Fruit fly (Drosophila melanogaster) whole organism, adult: ENCODE data around the gene ppl.

ENCODE experiments used
- CG11617 ChIP-seq: fragments of 200-800 bp; sonication (Bioruptor generic); optimal IDR thresholded peaks from 2 replicates; lab custom pipeline; 2017; ENCODE audit warnings: mild to moderate bottlenecking, missing biosample characterization, missing genetic modification reagents, missing genetic modification characterization
- CG12768 ChIP-seq: fragments of 200-800 bp; sonication (Bioruptor generic); optimal IDR thresholded peaks from 2 replicates; lab custom pipeline; 2017; ENCODE audit warnings: missing biosample characterization, missing genetic modification characterization, mild to moderate bottlenecking, moderate library complexity, missing genetic modification reagents
- CG14711 ChIP-seq: fragments of 200-800 bp; sonication (Bioruptor generic); optimal IDR thresholded peaks from 2 replicates; lab custom pipeline; 2018; ENCODE audit warnings: missing biosample characterization, mild to moderate bottlenecking, missing genetic modification characterization, moderate library complexity
- CG1620 ChIP-seq: fragments of 200-800 bp; sonication (Bioruptor generic); optimal IDR thresholded peaks from 2 replicates; lab custom pipeline; 2016; ENCODE audit warnings: missing biosample characterization, missing genetic modification characterization
- CG33017 ChIP-seq: fragments of 200-800 bp; sonication (Bioruptor generic); optimal IDR thresholded peaks from 2 replicates; lab custom pipeline; 2018; ENCODE audit warnings: missing biosample characterization, mild to moderate bottlenecking, missing genetic modification characterization, moderate library complexity
- CG5204 ChIP-seq: fragments of 200-800 bp; sonication (Bioruptor generic); optimal IDR thresholded peaks from 2 replicates; lab custom pipeline; 2016; ENCODE audit warnings: missing biosample characterization, missing genetic modification characterization
- CG7045 ChIP-seq: fragments of 200-800 bp; sonication (Bioruptor generic); optimal IDR thresholded peaks from 2 replicates; lab custom pipeline; 2017; ENCODE audit warnings: missing biosample characterization, mild to moderate bottlenecking, missing genetic modification characterization
- CG7101 ChIP-seq: fragments of 200-800 bp; sonication (Bioruptor generic); optimal IDR thresholded peaks from 2 replicates; lab custom pipeline; 2018; ENCODE audit warnings: missing biosample characterization, mild to moderate bottlenecking, missing genetic modification characterization, moderate library complexity
- Clk ChIP-seq: fragments of 200-800 bp; sonication (Bioruptor generic); optimal IDR thresholded peaks from 2 replicates; lab custom pipeline; 2017; ENCODE audit warnings: missing biosample characterization, missing genetic modification characterization
- Crg-1 ChIP-seq: fragments of 200-800 bp; sonication (Bioruptor generic); optimal IDR thresholded peaks from 2 replicates; lab custom pipeline; 2016; ENCODE audit warnings: missing biosample characterization, missing genetic modification characterization
- Hr96 ChIP-seq: fragments of 200-800 bp; sonication (Bioruptor generic); optimal IDR thresholded peaks from 2 replicates; lab custom pipeline; 2016; ENCODE audit warnings: missing biosample characterization, missing genetic modification characterization
- Mnt ChIP-seq: fragments of 200-800 bp; sonication (Bioruptor generic); optimal IDR thresholded peaks from 2 replicates; lab custom pipeline; 2016; ENCODE audit warnings: missing biosample characterization, mild to moderate bottlenecking, missing genetic modification characterization
- bab1 ChIP-seq: fragments of 200-800 bp; sonication (Bioruptor generic); optimal IDR thresholded peaks from 3 replicates; lab custom pipeline; 2019; ENCODE audit warnings: missing biosample characterization, mild to moderate bottlenecking, missing genetic modification characterization, moderate library complexity
- cic ChIP-seq: fragments of 200-800 bp; sonication (Bioruptor generic); optimal IDR thresholded peaks from 2 replicates; lab custom pipeline; 2017; ENCODE audit warnings: missing biosample characterization, mild to moderate bottlenecking, missing genetic modification characterization, moderate library complexity
- cnc ChIP-seq, 2 experiments: fragments of >200 bp; optimal IDR thresholded peaks; 2 replicates each; lab custom pipeline; 2017
- kay ChIP-seq: fragments of 200-800 bp; sonication (Bioruptor generic); peaks from one replicate; lab custom pipeline; 2016; ENCODE audit warnings: missing biosample characterization, missing genetic modification characterization, borderline replicate concordance
- ovo ChIP-seq: fragments of 200-800 bp; sonication (Bioruptor generic); optimal IDR thresholded peaks from 2 replicates; lab custom pipeline; 2016; ENCODE audit warnings: missing biosample characterization, missing genetic modification characterization
- pad ChIP-seq: fragments of 200-800 bp; sonication (Bioruptor generic); optimal IDR thresholded peaks from 3 replicates; lab custom pipeline; 2017; ENCODE audit warnings: missing biosample characterization, missing genetic modification characterization, mild to moderate bottlenecking, moderate library complexity, missing genetic modification reagents
- tj ChIP-seq: fragments of 200-800 bp; sonication (Bioruptor generic); optimal IDR thresholded peaks from 3 replicates; lab custom pipeline; 2017; ENCODE audit warnings: missing biosample characterization, mild to moderate bottlenecking, missing genetic modification characterization, moderate library complexity
- toe ChIP-seq: fragments of 200-800 bp; sonication (Bioruptor generic); optimal IDR thresholded peaks from 2 replicates; lab custom pipeline; 2016; ENCODE audit warnings: missing biosample characterization, missing genetic modification characterization

ppl gene

DNA sequence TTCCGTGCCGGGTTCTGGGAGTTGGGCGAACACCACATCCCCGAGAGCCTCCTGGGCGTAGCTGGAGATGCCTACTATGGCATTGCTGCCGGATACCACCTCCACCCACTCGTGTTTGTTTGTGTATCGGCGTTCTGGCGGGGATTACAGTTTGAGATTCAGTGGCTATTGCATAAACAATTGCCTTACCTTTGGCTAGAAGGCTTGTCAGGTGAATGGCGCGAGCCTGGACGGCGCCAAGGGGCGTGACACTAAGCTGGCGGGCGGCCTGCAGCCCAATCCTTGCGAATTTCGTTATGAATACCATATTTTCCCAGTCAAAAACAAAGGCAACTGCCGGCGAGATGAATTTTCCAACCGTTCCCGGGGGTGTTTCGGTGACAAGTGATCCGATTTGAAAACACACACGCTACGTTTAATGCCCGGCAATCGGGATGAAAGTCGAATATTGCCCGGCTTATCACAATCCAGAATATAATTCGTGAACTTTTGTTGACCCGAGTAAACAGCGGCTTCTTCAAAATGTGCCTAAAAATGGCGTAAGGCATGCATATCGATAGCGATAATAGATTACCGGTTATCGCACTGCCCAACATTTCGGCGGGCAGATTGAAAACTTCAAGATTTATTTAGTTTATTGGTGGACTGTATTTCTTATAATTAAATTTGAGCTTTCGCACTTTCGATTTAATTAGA, at the start of gene ppl:
TSS of gene ppl (minus strand) at position 511 of the 696 bp plus-strand sequence.
- TF ChIP-seq cnc (optimal IDR thresholded peaks at IDR 0.05; lab: Kevin White, UChicago) (no peak), CG11617 (no peak), pad (GFP tag; lab: Kevin White, UChicago) (no peak), CG14711 (no peak), Hr96 (GFP tag; lab: Kevin White, UChicago) (no peak), CG7101 (peak; percentile 29), Mnt (peak; percentile 37), cic (GFP tag; lab: Kevin White, UChicago) (peak; percentile 53), CG33017 (tag; lab: Kevin White, UChicago) (no peak)

DNA sequence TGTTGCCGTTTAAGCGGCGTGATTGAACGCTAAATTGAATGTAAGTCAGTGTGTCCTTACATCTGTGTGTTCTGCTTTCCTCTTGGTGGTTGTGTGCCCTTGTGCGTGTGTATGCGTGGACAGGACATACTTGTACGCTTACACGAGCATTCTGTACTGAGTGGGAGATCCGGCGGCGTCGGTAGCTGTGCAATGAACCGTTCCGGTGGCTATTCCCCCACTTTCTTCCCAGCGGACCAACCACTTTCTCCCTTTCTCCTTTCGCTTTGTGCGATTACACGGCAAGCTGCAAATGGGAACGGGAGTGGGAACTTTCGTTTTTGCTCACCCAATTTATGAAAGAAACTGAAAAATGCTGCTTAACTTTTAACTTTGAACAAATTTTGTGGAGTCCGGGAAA, 43.4 kb upstream of the ppl start:
- no peak for TF ChIP-seq tj (GFP tag; lab: Kevin White, UChicago)
- TF ChIP-seq CG1620 (GFP tag; lab: Kevin White, UChicago), result no peak
- TF ChIP-seq CG12768 (GFP tag; lab: Kevin White, UChicago), result no peak
- no peak for TF ChIP-seq CG33017 (tag; lab: Kevin White, UChicago)
- TF ChIP-seq toe, result no peak
- TF ChIP-seq CG14711, result no peak
- TF ChIP-seq CG7045 (GFP tag; lab: Kevin White, UChicago), result no peak
- TF ChIP-seq Clk (GFP tag; lab: Kevin White, UChicago), result no peak
- no peak for TF ChIP-seq pad (GFP tag; lab: Kevin White, UChicago)

DNA sequence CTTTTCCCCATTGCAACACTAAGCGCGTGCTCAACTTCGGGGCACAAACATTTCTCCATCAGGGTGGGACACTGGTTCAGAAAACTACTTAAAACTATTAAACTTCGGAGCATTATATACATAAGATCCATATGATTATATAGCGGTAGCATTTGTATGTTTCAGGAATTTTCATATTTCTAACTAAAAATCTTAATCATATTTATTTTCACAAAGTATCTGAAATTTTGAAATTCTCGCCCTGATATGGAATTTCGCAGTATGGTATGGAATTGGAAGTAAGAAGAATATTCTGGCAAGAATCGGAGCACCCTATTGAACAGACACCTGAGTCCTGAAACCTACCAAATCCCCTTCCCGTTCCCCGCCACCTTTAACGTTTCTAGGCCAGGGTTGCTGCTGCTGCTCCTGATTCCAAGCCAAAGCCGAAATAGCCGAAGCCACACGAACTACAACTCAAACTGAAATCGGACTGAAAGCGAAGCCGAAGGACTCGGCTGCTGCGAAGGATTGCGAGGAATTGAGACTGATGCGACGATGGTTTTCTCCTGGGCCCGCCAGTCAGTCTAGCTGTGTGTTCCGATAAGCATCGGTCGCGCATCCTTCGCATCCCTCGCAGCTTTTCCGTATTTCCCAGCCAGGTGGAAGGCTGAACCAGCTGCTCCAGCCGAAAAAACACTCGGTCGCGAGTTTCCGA, 40.6 kb upstream of the ppl start:
- peak; percentile 71 for TF ChIP-seq Clk (GFP tag; lab: Kevin White, UChicago)
- TF ChIP-seq CG7101, result peak; percentile 57
- TF ChIP-seq bab1, result no peak
- TF ChIP-seq tj (GFP tag; lab: Kevin White, UChicago), result no peak
- peak; percentile 71 for TF ChIP-seq CG5204 (GFP tag; lab: Kevin White, UChicago)
- TF ChIP-seq Hr96 (GFP tag; lab: Kevin White, UChicago), result peak; percentile 47
- no peak for TF ChIP-seq cnc (optimal IDR thresholded peaks at IDR 0.05; lab: Kevin White, UChicago)
- TF ChIP-seq CG33017 (tag; lab: Kevin White, UChicago), result peak; percentile 76
- TF ChIP-seq CG11617, result peak; percentile 43
- peak; percentile 62 for TF ChIP-seq toe
- TF ChIP-seq CG7045 (GFP tag; lab: Kevin White, UChicago), result peak; percentile 85
- TF ChIP-seq pad (GFP tag; lab: Kevin White, UChicago), result peak; percentile 1
- TF ChIP-seq kay (GFP tag; lab: Kevin White, UChicago), result no peak
- peak; percentile 83 for TF ChIP-seq CG12768 (GFP tag; lab: Kevin White, UChicago)

DNA sequence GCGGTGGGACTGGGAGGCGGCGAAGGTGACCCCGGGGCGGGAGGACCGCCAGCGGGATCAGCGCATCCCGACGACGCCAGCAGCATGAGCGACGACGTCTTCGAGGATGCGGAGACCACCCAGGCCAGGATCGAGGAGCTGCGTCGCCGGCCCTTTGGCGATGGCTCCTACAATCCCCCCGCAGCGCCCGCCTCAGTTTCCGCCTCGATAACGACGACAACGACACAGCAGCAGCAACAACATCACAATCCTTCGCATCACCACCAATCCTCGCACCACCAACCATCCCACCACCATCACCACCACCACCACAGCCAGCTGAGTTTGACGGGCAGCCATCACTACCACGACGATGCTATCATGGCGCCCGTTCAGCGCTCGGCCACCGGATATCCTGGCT, 38.7 kb upstream of the ppl start:
- TF ChIP-seq bab1, result no peak
- no peak for TF ChIP-seq cic (GFP tag; lab: Kevin White, UChicago)
- no peak for TF ChIP-seq Hr96 (GFP tag; lab: Kevin White, UChicago)
- no peak for TF ChIP-seq ovo
- no peak for TF ChIP-seq CG12768 (GFP tag; lab: Kevin White, UChicago)
- TF ChIP-seq kay (GFP tag; lab: Kevin White, UChicago), result no peak
- TF ChIP-seq cnc (optimal IDR thresholded peaks at IDR 0.05; lab: Kevin White, UChicago), result no peak
- TF ChIP-seq toe, result no peak
- no peak for TF ChIP-seq tj (GFP tag; lab: Kevin White, UChicago)
- TF ChIP-seq CG7101, result no peak
- TF ChIP-seq CG7045 (GFP tag; lab: Kevin White, UChicago), result no peak

DNA sequence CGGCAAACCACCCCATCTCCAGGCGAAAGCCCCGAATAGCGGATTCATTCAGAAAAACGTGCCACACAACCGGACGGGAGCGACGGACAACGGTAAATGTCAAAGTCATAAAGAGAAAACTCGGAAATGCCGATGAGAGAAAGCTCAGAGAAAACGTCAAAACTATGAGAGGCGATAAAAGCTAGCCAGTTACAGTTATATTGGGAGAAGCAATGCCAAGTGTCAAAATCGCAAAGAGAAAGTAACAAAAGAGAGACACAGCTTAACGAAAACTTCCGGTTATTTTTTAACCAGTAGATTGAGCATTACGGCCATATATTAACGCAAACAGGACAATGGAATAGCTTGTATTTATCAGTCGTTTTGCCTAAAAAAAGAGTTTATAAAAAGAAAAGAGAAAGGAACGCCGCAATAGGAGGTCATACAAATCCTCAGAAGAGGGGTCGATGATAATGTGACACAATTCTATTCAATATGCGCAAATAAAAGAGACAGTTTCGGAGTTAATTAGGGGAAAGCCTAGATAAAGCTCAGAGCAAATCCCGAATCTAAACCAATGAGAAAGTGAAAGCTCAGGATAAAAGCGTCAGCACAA, 38.1 kb upstream of the ppl start:
- TF ChIP-seq Clk (GFP tag; lab: Kevin White, UChicago), result no peak
- peak; percentile 0 for TF ChIP-seq pad (GFP tag; lab: Kevin White, UChicago)

DNA sequence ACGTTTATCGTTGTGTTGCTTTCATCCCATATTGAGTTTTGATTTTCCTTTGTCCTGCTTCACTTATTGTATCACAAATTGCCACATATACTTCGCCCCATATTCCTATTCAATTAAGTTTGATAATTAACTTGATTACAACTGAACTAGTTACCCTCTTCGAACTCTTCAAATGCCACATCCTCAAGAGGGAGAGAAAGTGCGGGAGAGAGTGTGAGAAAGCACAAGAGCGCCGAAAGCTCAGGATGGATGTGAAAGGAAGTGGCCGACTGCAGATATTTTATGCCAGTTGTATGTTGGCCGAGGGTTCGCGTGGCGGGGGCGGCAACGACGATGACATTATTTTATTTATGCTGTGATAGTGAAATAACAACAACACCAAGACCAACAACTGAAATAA, 37.2 kb upstream of the ppl start, which contains the start of gene Rab26:
TSS of gene Rab26 (plus strand) at position 301 of the 400 bp plus-strand sequence.
- TF ChIP-seq cic (GFP tag; lab: Kevin White, UChicago), result no peak
- TF ChIP-seq CG7101, result no peak
- TF ChIP-seq tj (GFP tag; lab: Kevin White, UChicago), result no peak
- no peak for TF ChIP-seq cnc (optimal IDR thresholded peaks at IDR 0.05; lab: Kevin White, UChicago)
- TF ChIP-seq kay (GFP tag; lab: Kevin White, UChicago), result no peak
- no peak for TF ChIP-seq Mnt
- no peak for TF ChIP-seq CG5204 (GFP tag; lab: Kevin White, UChicago)
- no peak for TF ChIP-seq Hr96 (GFP tag; lab: Kevin White, UChicago)
- no peak for TF ChIP-seq ovo
- no peak for TF ChIP-seq toe
- no peak for TF ChIP-seq CG14711
- TF ChIP-seq Crg-1 (GFP tag; lab: Kevin White, UChicago), result no peak
- TF ChIP-seq CG11617, result no peak
- no peak for TF ChIP-seq CG1620 (GFP tag; lab: Kevin White, UChicago)
- no peak for TF ChIP-seq CG12768 (GFP tag; lab: Kevin White, UChicago)
- no peak for TF ChIP-seq pad (GFP tag; lab: Kevin White, UChicago)
